Fruit fly (Drosophila melanogaster): ENCODE data around the gene CG10958.
A peak's percentile ranks its signal among the peaks of the same experiment; 100 is the strongest.

Gene CG10958

DNA sequence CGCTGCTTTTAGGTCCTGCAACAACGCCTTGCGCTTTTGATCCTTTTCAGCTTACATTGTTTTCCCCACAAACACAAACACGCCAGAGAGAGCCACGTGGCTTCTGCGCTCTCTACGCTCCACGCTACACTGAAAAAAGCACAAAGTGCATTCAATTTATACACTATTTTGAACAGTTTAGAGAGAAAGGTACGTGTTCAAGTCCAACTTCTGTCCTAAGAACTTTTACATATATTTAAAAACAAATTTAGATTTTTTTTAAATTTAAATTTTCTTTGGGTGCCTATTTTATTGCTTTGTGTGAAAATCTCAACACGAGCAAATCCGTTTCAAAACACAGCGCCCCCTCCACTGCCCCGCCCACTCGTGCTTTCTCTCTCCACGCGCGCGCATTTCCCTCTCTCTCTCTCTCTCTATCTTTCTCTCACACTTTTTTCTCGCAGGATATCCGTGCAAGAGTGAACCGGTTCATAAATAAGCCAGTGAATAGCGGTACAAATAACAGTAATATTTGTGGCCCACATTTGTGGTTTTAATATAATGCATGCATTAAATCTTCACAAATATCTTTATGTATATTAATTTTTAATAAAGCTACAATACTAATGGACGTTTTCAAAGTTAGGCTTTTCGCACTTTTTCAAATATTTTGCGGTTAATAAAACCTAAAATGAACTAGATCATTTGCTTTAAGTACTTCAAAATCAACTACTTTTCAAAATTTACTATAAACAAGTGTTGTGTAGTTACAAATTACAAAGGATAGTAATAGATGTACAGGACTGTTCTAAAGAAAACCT, 31.9 kb upstream of the CG10958 start (continued):
- peak; percentile 59 for TF ChIP-seq CG31388 (GFP tag; optimal IDR thresholded peaks at IDR 0.05)
- no peak for TF ChIP-seq fd102C (GFP tag; optimal IDR thresholded peaks at IDR 0.05)
- peak; percentile 87 for TF ChIP-seq caup (GFP tag; optimal IDR thresholded peaks at IDR 0.05; ENCODE audit: severe bottlenecking)
- peak; percentile 49 for TF ChIP-seq fd64A (GFP tag; optimal IDR thresholded peaks at IDR 0.05)
- TF ChIP-seq vnd (GFP tag; IDR thresholded peaks at IDR 0.05; ENCODE audit: partially characterized antibody): no peak
- TF ChIP-seq insv (GFP tag; optimal IDR thresholded peaks at IDR 0.05): no peak
- TF ChIP-seq CG13287 (GFP tag; IDR thresholded peaks at IDR 0.05; ENCODE audit: partially characterized antibody): no peak
- no peak for TF ChIP-seq crol (GFP tag; IDR thresholded peaks at IDR 0.05)
- no peak for TF ChIP-seq CG8765 (GFP tag; IDR thresholded peaks at IDR 0.05)
- TF ChIP-seq CG15696 (tag; optimal IDR thresholded peaks at IDR 0.05): peak; percentile 36
- peak; percentile 49; the same call in 1 of the 2 replicates for TF ChIP-seq CG10959 (GFP tag; IDR thresholded peaks at IDR 0.05)
- peak; percentile 78; the same call in 2 of the 3 replicates for TF ChIP-seq Mrtf (GFP tag; IDR thresholded peaks at IDR 0.05)
- TF ChIP-seq pros (GFP tag; optimal IDR thresholded peaks at IDR 0.05): no peak
- TF ChIP-seq p53 (GFP tag; optimal IDR thresholded peaks at IDR 0.05): no peak
- TF ChIP-seq Meics (GFP tag; optimal IDR thresholded peaks at IDR 0.05): peak; percentile 88
- peak; percentile 33 for TF ChIP-seq Dad (GFP tag; optimal IDR thresholded peaks at IDR 0.05)
- peak; percentile 78; the same call in 1 of the 3 replicates for TF ChIP-seq CG3726 (GFP tag; IDR thresholded peaks at IDR 0.05)
- peak; percentile 35 for TF ChIP-seq corto (GFP tag; optimal IDR thresholded peaks at IDR 0.05)
- no peak for TF ChIP-seq CG7745 (tag; optimal IDR thresholded peaks at IDR 0.05)
- TF ChIP-seq CG9727 (GFP tag; optimal IDR thresholded peaks at IDR 0.05): peak; percentile 82
- peak; percentile 88 for TF ChIP-seq Ada2b (GFP tag; IDR thresholded peaks at IDR 0.05)
- TF ChIP-seq HHEX (GFP tag; optimal IDR thresholded peaks at IDR 0.05): peak; percentile 84
- TF ChIP-seq CG15011 (GFP tag; optimal IDR thresholded peaks at IDR 0.05): peak; percentile 57
- peak; percentile 87 for TF ChIP-seq CG15269 (tag; optimal IDR thresholded peaks at IDR 0.05)
- peak; percentile 77 for TF ChIP-seq Sox100B (GFP tag; optimal IDR thresholded peaks at IDR 0.05)
- peak; percentile 85 for TF ChIP-seq CG17361 (GFP tag; IDR thresholded peaks at IDR 0.05)
- peak; percentile 81 for TF ChIP-seq Asciz (GFP tag; optimal IDR thresholded peaks at IDR 0.05)
- TF ChIP-seq CG6689 (GFP tag; IDR thresholded peaks at IDR 0.05): peak; percentile 86
- peak; percentile 95 for TF ChIP-seq CG18599 (GFP tag; optimal IDR thresholded peaks at IDR 0.05)
- peak; percentile 85 for TF ChIP-seq lmd (GFP tag; IDR thresholded peaks at IDR 0.05)
- TF ChIP-seq dimm (GFP tag; IDR thresholded peaks at IDR 0.05): 0 out of 2 replicates have a peak, but pooled peaks have one; percentile 48
- TF ChIP-seq C15 (GFP tag; IDR thresholded peaks at IDR 0.05): peak; percentile 69; the same call in 1 of the 3 replicates
- TF ChIP-seq ERR (GFP tag; optimal IDR thresholded peaks at IDR 0.05): no peak
- peak; percentile 30 for TF ChIP-seq pum (GFP tag; optimal IDR thresholded peaks at IDR 0.05)
- peak; percentile 4 for TF ChIP-seq gcm2 (GFP tag; optimal IDR thresholded peaks at IDR 0.05)
- peak; percentile 85 for TF ChIP-seq CG11456 (GFP tag; IDR thresholded peaks at IDR 0.05)
- TF ChIP-seq D19B (GFP tag; optimal IDR thresholded peaks at IDR 0.05): peak; percentile 45
- peak; percentile 53 for TF ChIP-seq Ssrp (tag; optimal IDR thresholded peaks at IDR 0.05)
- TF ChIP-seq Med (GFP tag): peak; percentile 89
- TF ChIP-seq MESR4 (GFP tag; optimal IDR thresholded peaks at IDR 0.05): peak; percentile 22
- peak; percentile 80 for TF ChIP-seq CG4730 (GFP tag; IDR thresholded peaks at IDR 0.05)
- peak; percentile 42 for TF ChIP-seq CG7786 (GFP tag; optimal IDR thresholded peaks at IDR 0.05)
- peak; percentile 26 for TF ChIP-seq her (GFP tag; optimal IDR thresholded peaks at IDR 0.05)
- TF ChIP-seq Taf1 (GFP tag; IDR thresholded peaks at IDR 0.05): peak; percentile 51; the same call in 1 of the 2 replicates
- peak; percentile 12 for TF ChIP-seq Sry-β (GFP tag; optimal IDR thresholded peaks at IDR 0.05)
- peak; percentile 45 for TF ChIP-seq CG2116 (GFP tag; optimal IDR thresholded peaks at IDR 0.05)
- peak; percentile 62 for TF ChIP-seq Nf-YC (tag; optimal IDR thresholded peaks at IDR 0.05)
- peak; percentile 92 for TF ChIP-seq Hmr (GFP tag; optimal IDR thresholded peaks at IDR 0.05)

Measured in whole organism, embryonic.